Fruit fly (Drosophila melanogaster): ENCODE measurements around the gene CG31460.
A peak's percentile ranks its signal among the peaks of the same experiment; 100 is the strongest.

The CG31460 gene

DNA sequence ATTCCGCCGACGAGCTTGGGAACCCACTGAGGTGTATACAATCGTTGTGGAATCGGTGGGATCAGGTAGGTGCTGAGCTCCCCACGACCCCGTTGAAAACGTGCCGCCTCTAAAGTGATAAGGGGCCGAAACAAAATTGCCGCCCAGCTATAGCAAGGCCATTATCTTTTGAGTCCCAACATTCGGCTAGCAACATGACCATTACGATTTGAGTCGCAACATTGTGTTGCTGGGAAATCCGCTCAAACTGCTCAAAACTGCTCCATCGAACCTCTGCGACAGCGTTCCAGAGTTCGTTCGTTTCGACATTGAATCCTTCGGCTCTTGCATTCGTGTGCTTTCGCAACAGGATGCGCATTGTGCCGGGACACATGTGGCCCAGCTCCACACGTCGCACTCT, 33.6 kb upstream of the CG31460 start, which contains the start of gene CG11741:
CG11741 (minus strand) TSS at position 16 of the 400 bp plus-strand sequence.
- TF ChIP-seq Gsc (GFP tag; IDR thresholded peaks at IDR 0.05) (no peak), lov (optimal IDR thresholded peaks at IDR 0.05) (no peak), lov (GFP tag; IDR thresholded peaks at IDR 0.05) (0 out of 3 replicates have a peak, but pooled peaks have one; percentile 27), CG2129 (GFP tag; IDR thresholded peaks at IDR 0.05; ENCODE audit: partially characterized antibody) (no peak), CG11504 (tag; optimal IDR thresholded peaks at IDR 0.05) (peak; percentile 98), CG4282 (GFP tag; optimal IDR thresholded peaks at IDR 0.05) (no peak), Fer2 (tag; optimal IDR thresholded peaks at IDR 0.05) (no peak), dm (GFP tag; optimal IDR thresholded peaks at IDR 0.05) (no peak), hb (GFP tag; IDR thresholded peaks at IDR 0.05; ENCODE audit: partially characterized antibody) (no peak), CG10431 (GFP tag; optimal IDR thresholded peaks at IDR 0.05) (no peak), Oaz (GFP tag; IDR thresholded peaks at IDR 0.05) (no peak), ERR (GFP tag; optimal IDR thresholded peaks at IDR 0.05) (no peak), vnd (GFP tag; IDR thresholded peaks at IDR 0.05; ENCODE audit: partially characterized antibody) (no peak), Six4 (GFP tag; optimal IDR thresholded peaks at IDR 0.05) (no peak), C15 (GFP tag; IDR thresholded peaks at IDR 0.05) (no peak), E2f2 (GFP tag; IDR thresholded peaks at IDR 0.05) (no peak), Hmr (GFP tag; optimal IDR thresholded peaks at IDR 0.05) (no peak), CG14441 (GFP tag; IDR thresholded peaks at IDR 0.05) (no peak), ewg (GFP tag; optimal IDR thresholded peaks at IDR 0.05) (no peak), z (GFP tag; IDR thresholded peaks at IDR 0.05) (peak; percentile 89), zen2 (GFP tag; IDR thresholded peaks at IDR 0.05; ENCODE audit: partially characterized antibody) (no peak), chinmo (GFP tag; IDR thresholded peaks at IDR 0.05; ENCODE audit: partially characterized antibody) (0 out of 4 replicates have a peak, but pooled peaks have one; percentile 47), Ets65A (GFP tag) (no peak), CG3065 (GFP tag; optimal IDR thresholded peaks at IDR 0.05) (no peak), CG10543 (GFP tag; optimal IDR thresholded peaks at IDR 0.05) (no peak), Hey (tag; optimal IDR thresholded peaks at IDR 0.05) (peak; percentile 77), MTF-1 (GFP tag; optimal IDR thresholded peaks at IDR 0.05; ENCODE audit: borderline replicate concordance) (no peak), cwo (GFP tag; optimal IDR thresholded peaks at IDR 0.05) (peak; percentile 89), CG15073 (GFP tag; optimal IDR thresholded peaks at IDR 0.05) (no peak), CG5180 (GFP tag; optimal IDR thresholded peaks at IDR 0.05) (peak; percentile 96), Deaf1 (tag; optimal IDR thresholded peaks at IDR 0.05) (peak; percentile 90)

DNA sequence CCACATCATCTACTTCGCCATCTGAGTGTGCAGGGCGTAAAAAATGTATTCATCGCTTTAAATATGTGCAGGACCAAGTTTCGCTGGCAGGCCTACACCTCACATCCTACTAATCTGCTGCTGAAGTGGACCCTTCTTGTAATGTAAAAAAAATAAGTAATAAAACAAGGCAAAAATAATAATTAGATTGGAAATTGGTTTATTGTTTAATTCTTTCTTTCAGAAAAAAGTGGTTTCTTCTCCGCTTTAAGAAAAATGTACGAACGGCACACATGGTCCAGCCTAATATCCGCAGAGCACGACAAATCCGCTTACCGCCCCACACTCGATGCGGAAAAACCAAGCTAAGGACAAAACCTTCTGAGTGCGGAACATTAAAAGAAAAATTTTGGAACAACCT, 16.6 kb upstream of the CG31460 start:
- TF ChIP-seq CG11504 (tag; optimal IDR thresholded peaks at IDR 0.05) (peak; percentile 4), lab (GFP tag; optimal IDR thresholded peaks at IDR 0.05) (peak; percentile 43), Hmr (GFP tag; optimal IDR thresholded peaks at IDR 0.05) (peak; percentile 41), CG15514 (GFP tag; optimal IDR thresholded peaks at IDR 0.05) (peak; percentile 1), Drgx (GFP tag; IDR thresholded peaks at IDR 0.05) (no peak), row (GFP tag; IDR thresholded peaks at IDR 0.05) (no peak), CG18599 (GFP tag; optimal IDR thresholded peaks at IDR 0.05) (peak; percentile 69)

DNA sequence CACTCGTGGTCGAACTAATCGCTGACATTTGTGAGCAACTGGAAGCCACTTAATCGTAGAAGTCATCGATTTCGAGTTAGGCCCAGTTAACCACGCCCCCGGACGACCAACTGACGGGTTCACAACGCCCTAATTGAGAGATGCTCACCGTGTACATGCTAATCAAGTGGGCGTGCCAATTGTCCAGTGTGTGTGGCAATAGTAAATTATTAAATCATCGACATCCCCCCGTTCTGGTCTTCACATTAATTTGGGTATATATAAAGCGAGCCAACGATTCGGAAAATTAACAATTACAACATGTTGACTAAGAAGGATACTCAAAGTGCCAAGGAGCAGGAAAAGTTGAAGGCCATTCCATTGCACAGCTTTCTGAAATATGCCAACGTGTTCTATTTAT, 10.2 kb upstream of the CG31460 start, which contains the start of gene Or85d:
Or85d (plus strand) TSS at position 301 of the 400 bp plus-strand sequence.
- TF ChIP-seq ranshi (GFP tag; IDR thresholded peaks at IDR 0.05) (no peak), gcm2 (GFP tag; optimal IDR thresholded peaks at IDR 0.05) (no peak), gfzf (GFP tag; optimal IDR thresholded peaks at IDR 0.05) (no peak), CG11504 (tag; optimal IDR thresholded peaks at IDR 0.05) (no peak), CG7372 (GFP tag; IDR thresholded peaks at IDR 0.05) (no peak), Nf-YA (GFP tag; IDR thresholded peaks at IDR 0.05) (no peak), Sox100B (GFP tag; optimal IDR thresholded peaks at IDR 0.05) (no peak), CG7963 (GFP tag; IDR thresholded peaks at IDR 0.05; ENCODE audit: partially characterized antibody) (no peak), Camta (GFP tag; optimal IDR thresholded peaks at IDR 0.05) (no peak), nerfin-2 (GFP tag; IDR thresholded peaks at IDR 0.05; ENCODE audit: partially characterized antibody) (no peak), ham (GFP tag; IDR thresholded peaks at IDR 0.05) (no peak), CG30020 (tag; optimal IDR thresholded peaks at IDR 0.05) (no peak), CG1832 (GFP tag; optimal IDR thresholded peaks at IDR 0.05) (no peak), CG17361 (GFP tag; IDR thresholded peaks at IDR 0.05) (no peak), CG9727 (GFP tag; optimal IDR thresholded peaks at IDR 0.05) (no peak)
